Worm (Caenorhabditis elegans): ENCODE results near the gene K09C8.2.

DNA sequence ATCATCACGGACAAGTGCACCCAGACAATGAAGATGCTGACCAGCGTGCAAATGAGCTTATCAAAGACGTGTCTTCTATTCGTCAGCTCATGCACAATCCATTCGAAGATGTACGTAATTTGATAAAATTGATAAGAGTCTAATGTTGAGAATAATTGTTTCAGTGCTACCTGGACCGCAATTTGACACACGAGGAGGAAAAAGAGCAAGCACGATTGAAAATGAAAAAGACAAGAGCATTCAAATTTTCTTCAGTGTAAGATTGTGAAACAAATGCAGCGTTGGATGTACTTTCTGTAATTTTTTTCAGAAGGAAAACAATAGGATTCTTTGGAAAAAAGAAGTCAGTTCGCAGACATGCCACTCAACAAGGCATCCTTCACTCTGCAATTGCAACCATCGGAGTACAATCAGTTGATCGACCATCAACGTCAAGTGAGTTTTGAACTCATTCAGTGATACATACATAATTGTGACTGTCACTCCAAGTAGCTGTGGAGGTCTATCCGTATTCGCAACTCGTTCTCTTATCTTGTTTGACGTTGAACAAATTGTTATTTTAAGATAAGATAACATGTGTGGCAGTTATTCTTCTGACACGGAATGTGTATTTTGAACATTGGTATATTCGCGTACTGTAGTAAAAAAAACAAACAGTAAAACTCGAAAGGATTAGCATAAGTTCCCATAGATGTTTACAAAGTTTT lies 2.1 kb upstream of the K09C8.2 start:
- TF ChIP-seq med-1 (GFP tag; optimal IDR thresholded peaks at IDR 0.05; ENCODE audit: insufficient read depth) = no peak
- no peak for TF ChIP-seq ref-1 (GFP tag; conservative IDR thresholded peaks at IDR 0.05)
- TF ChIP-seq cog-1 (tag; optimal IDR thresholded peaks at IDR 0.05) = no peak
- TF ChIP-seq flt-1 (GFP tag; IDR thresholded peaks at IDR 0.05) = no peak

Measured in whole organism, midembryonic.